Worm (Caenorhabditis elegans) whole organism, L2 larva: ENCODE data around the gene F10G7.12.

Experiments
- ama-1 ChIP-seq: fragments of 150-350 bp; optimal IDR thresholded peaks from 2 replicates; lab custom pipeline; 2018; ENCODE audit warnings: inconsistent platforms
- crh-2 ChIP-seq: sonication (generic microtip); optimal IDR thresholded peaks from 2 replicates; lab custom pipeline; 2017; ENCODE audit warnings: missing biosample characterization, missing genetic modification characterization
- lin-13 ChIP-seq: fragments of 150-350 bp; optimal IDR thresholded peaks from 2 replicates; lab custom pipeline; 2014; ENCODE audit warnings: missing biosample characterization, missing genetic modification reagents, missing genetic modification characterization
- nhr-23 ChIP-seq: fragments of 150-350 bp; optimal IDR thresholded peaks from 2 replicates; lab custom pipeline; 2014; ENCODE audit warnings: missing biosample characterization, missing genetic modification reagents, missing genetic modification characterization
- nhr-25 ChIP-seq: fragments of 150-350 bp; sonication (generic microtip); optimal IDR thresholded peaks from 3 replicates; lab custom pipeline; 2014; ENCODE audit warnings: missing biosample characterization, missing genetic modification characterization
- skn-1 ChIP-seq: sonication (generic microtip); optimal IDR thresholded peaks from 2 replicates; lab custom pipeline; 2017; ENCODE audit warnings: missing biosample characterization, missing genetic modification characterization
- unc-55 ChIP-seq: fragments of 150-350 bp; sonication (generic microtip); optimal IDR thresholded peaks from 3 replicates; lab custom pipeline; 2014; ENCODE audit warnings: missing biosample characterization, missing genetic modification reagents, missing genetic modification characterization
- unc-62 ChIP-seq: fragments of 150-350 bp; optimal IDR thresholded peaks from 2 replicates; lab custom pipeline; 2014; ENCODE audit warnings: missing biosample characterization, missing genetic modification reagents, missing genetic modification characterization
- zag-1 ChIP-seq: fragments of 150-350 bp; optimal IDR thresholded peaks from 2 replicates; lab custom pipeline; 2014; ENCODE audit warnings: missing biosample characterization, missing genetic modification characterization
- ztf-1 ChIP-seq: fragments of 200-800 bp; sonication (Bioruptor generic); conservative IDR thresholded peaks from 2 replicates; pipeline ENCODE4 v1.3.6; 2022; ENCODE audit warnings: missing genetic modification characterization, missing compliant biosample characterization

DNA sequence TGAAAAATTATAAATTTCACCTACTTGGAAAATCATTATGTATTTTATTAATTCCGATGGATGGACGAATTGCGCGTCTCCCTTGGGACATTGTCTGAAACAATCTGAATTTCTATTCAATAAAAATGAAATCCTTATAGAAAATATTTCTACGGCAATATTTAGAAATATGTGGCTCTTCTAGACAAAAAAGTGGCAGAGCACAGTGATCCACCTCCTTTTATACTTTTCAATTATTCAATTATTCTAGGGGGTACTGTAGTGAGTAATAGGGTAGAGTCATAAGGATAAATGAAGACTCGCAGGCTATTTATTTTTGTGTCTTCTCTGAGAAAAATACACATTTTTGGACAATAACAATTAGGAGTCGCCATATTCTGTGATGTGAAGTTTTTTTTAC is 26.4 kb upstream of the F10G7.12 start, which contains the start of gene T05A7.12:
- TF ChIP-seq unc-62: no peak
- TF ChIP-seq unc-55: no peak
- no peak for TF ChIP-seq lin-13 (GFP tag; lab: Kevin White, UChicago)
- no peak for TF ChIP-seq crh-2
- TF ChIP-seq ama-1 (lab: Kevin White, UChicago): no peak
- TF ChIP-seq skn-1: no peak
- TF ChIP-seq nhr-25: no peak
- TF ChIP-seq ztf-1: no peak
- no peak for TF ChIP-seq zag-1
- TF ChIP-seq nhr-23 (tag; lab: Kevin White, UChicago): no peak
